Fruit fly (Drosophila melanogaster) whole organism, prepupa: Measurements from ENCODE around the gene CG1463.

Experiments used
- CG10631 ChIP-seq: fragments of 200-800 bp; sonication (Bioruptor generic); optimal IDR thresholded peaks from 2 replicates; lab custom pipeline; 2016; ENCODE audit warnings: missing biosample characterization, missing genetic modification characterization
- CG10669 ChIP-seq: fragments of 200-800 bp; sonication (Bioruptor generic); optimal IDR thresholded peaks from 3 replicates; lab custom pipeline; 2018; ENCODE audit warnings: missing biosample characterization, mild to moderate bottlenecking, missing genetic modification characterization, moderate library complexity
- CG11294 ChIP-seq: fragments of 200-800 bp; sonication (Bioruptor generic); IDR thresholded peaks from 2 replicates; pipeline ENCODE4 v1.3.6; 2022; ENCODE audit warnings: missing biosample characterization, missing genetic modification characterization
- CG11762 ChIP-seq: fragments of 200-800 bp; sonication (Bioruptor generic); optimal IDR thresholded peaks from 3 replicates; lab custom pipeline; 2016; ENCODE audit warnings: missing biosample characterization, missing genetic modification characterization; ENCODE audit not compliant: insufficient read depth
- CG11902 ChIP-seq: fragments of 200-800 bp; sonication (Bioruptor generic); optimal IDR thresholded peaks from 3 replicates; lab custom pipeline; 2016; ENCODE audit warnings: missing biosample characterization, missing genetic modification characterization
- CG15336 ChIP-seq: fragments of 200-800 bp; sonication (Bioruptor generic); IDR thresholded peaks from 2 replicates; pipeline ENCODE4 v1.3.6; 2022; ENCODE audit warnings: missing biosample characterization, missing genetic modification characterization
- CG1621 ChIP-seq: fragments of 200-800 bp; sonication (Bioruptor generic); optimal IDR thresholded peaks from 3 replicates; lab custom pipeline; 2018; ENCODE audit warnings: missing biosample characterization, mild to moderate bottlenecking, missing genetic modification characterization
- CG16779 ChIP-seq: fragments of 200-800 bp; sonication (Bioruptor generic); optimal IDR thresholded peaks from 3 replicates; lab custom pipeline; 2017; ENCODE audit warnings: missing biosample characterization, mild to moderate bottlenecking, missing genetic modification characterization
- CG3032 ChIP-seq: fragments of 200-800 bp; optimal IDR thresholded peaks from 2 replicates; lab custom pipeline; 2019; ENCODE audit warnings: missing biosample characterization, mild to moderate bottlenecking, missing genetic modification characterization, moderate library complexity
- CG31627 ChIP-seq: fragments of 200-800 bp; sonication (Bioruptor generic); optimal IDR thresholded peaks from 3 replicates; lab custom pipeline; 2016; ENCODE audit warnings: missing biosample characterization, missing genetic modification characterization
- CG32006 ChIP-seq: fragments of 200-800 bp; sonication (Bioruptor generic); optimal IDR thresholded peaks from 3 replicates; lab custom pipeline; 2017; ENCODE audit warnings: missing biosample characterization, mild to moderate bottlenecking, missing genetic modification characterization
- CG34406 ChIP-seq: fragments of 200-800 bp; sonication (Bioruptor generic); optimal IDR thresholded peaks from 3 replicates; lab custom pipeline; 2016; ENCODE audit warnings: missing biosample characterization, missing genetic modification characterization
- CG3919 ChIP-seq: fragments of 200-800 bp; sonication (Bioruptor generic); optimal IDR thresholded peaks from 3 replicates; lab custom pipeline; 2016; ENCODE audit warnings: missing biosample characterization, missing genetic modification characterization
- CG4318 ChIP-seq: fragments of 200-800 bp; sonication (Bioruptor generic); optimal IDR thresholded peaks from 3 replicates; lab custom pipeline; 2017; ENCODE audit warnings: missing biosample characterization, mild to moderate bottlenecking, missing genetic modification characterization
- CG6276 ChIP-seq: fragments of 200-800 bp; sonication (Bioruptor generic); optimal IDR thresholded peaks from 2 replicates; lab custom pipeline; 2017; ENCODE audit warnings: missing biosample characterization, mild to moderate bottlenecking, missing genetic modification characterization
- CG6792 ChIP-seq: fragments of 200-800 bp; sonication (Bioruptor generic); optimal IDR thresholded peaks from 3 replicates; lab custom pipeline; 2016; ENCODE audit warnings: missing biosample characterization, missing genetic modification characterization
- CG6808 ChIP-seq: fragments of 200-800 bp; sonication (Bioruptor generic); optimal IDR thresholded peaks from 3 replicates; lab custom pipeline; 2017; ENCODE audit warnings: missing biosample characterization, missing genetic modification characterization, mild to moderate bottlenecking, moderate library complexity, missing genetic modification reagents
- CG6854 ChIP-seq: fragments of 200-800 bp; sonication (Bioruptor generic); optimal IDR thresholded peaks from 2 replicates; lab custom pipeline; 2017; ENCODE audit warnings: missing biosample characterization, mild to moderate bottlenecking, missing genetic modification characterization
- CG7368 ChIP-seq: fragments of 200-800 bp; sonication (Bioruptor generic); optimal IDR thresholded peaks from 3 replicates; lab custom pipeline; 2016; ENCODE audit warnings: missing biosample characterization, missing genetic modification characterization
- CG8119 ChIP-seq: fragments of 200-800 bp; sonication (Bioruptor generic); IDR thresholded peaks from 3 replicates; pipeline ENCODE4 v1.3.6; 2022; ENCODE audit warnings: missing biosample characterization, missing genetic modification characterization
- CG8319 ChIP-seq: fragments of 200-800 bp; sonication (Bioruptor generic); optimal IDR thresholded peaks from 3 replicates; lab custom pipeline; 2016; ENCODE audit warnings: missing biosample characterization, missing genetic modification characterization
- CG9139 ChIP-seq: fragments of 200-800 bp; sonication (Bioruptor generic); optimal IDR thresholded peaks from 3 replicates; lab custom pipeline; 2017; ENCODE audit warnings: missing biosample characterization, mild to moderate bottlenecking, missing genetic modification characterization
- Eip75B ChIP-seq: fragments of 200-800 bp; sonication (Bioruptor generic); optimal IDR thresholded peaks from 3 replicates; lab custom pipeline; 2016; ENCODE audit warnings: missing biosample characterization, missing genetic modification characterization
- Eip78C ChIP-seq: fragments of 200-800 bp; sonication (Bioruptor generic); peaks from one replicate; lab custom pipeline; 2016; ENCODE audit warnings: missing biosample characterization, missing genetic modification characterization
- Ets21C ChIP-seq: fragments of 200-800 bp; sonication (Bioruptor generic); optimal IDR thresholded peaks from 3 replicates; lab custom pipeline; 2016; ENCODE audit warnings: missing biosample characterization, missing genetic modification characterization
- Ets96B ChIP-seq: fragments of 200-800 bp; optimal IDR thresholded peaks from 2 replicates; lab custom pipeline; 2019; ENCODE audit warnings: missing biosample characterization, mild to moderate bottlenecking, missing genetic modification characterization, moderate library complexity
- Gug ChIP-seq: fragments of 200-800 bp; sonication (Bioruptor generic); IDR thresholded peaks from 2 replicates; pipeline ENCODE4 v1.3.6; 2022; ENCODE audit warnings: missing biosample characterization, missing genetic modification characterization
- Hr38 ChIP-seq: sonication (Bioruptor generic); optimal IDR thresholded peaks from 2 replicates; lab custom pipeline; 2016; ENCODE audit warnings: missing biosample characterization, missing genetic modification characterization
- Hr39 ChIP-seq: fragments of 200-800 bp; sonication (Bioruptor generic); optimal IDR thresholded peaks from 2 replicates; lab custom pipeline; 2016; ENCODE audit warnings: missing biosample characterization, missing genetic modification characterization
- Hr4 ChIP-seq: fragments of 200-800 bp; sonication (Bioruptor generic); optimal IDR thresholded peaks from 3 replicates; lab custom pipeline; 2016; ENCODE audit warnings: missing biosample characterization, missing genetic modification characterization
- Lpt ChIP-seq: fragments of 200-800 bp; sonication (Bioruptor generic); optimal IDR thresholded peaks from 3 replicates; lab custom pipeline; 2016; ENCODE audit warnings: missing biosample characterization, missing genetic modification characterization
- Met ChIP-seq: fragments of 200-800 bp; sonication (Bioruptor generic); optimal IDR thresholded peaks from 3 replicates; lab custom pipeline; 2016; ENCODE audit warnings: missing biosample characterization, missing genetic modification characterization
- Sox102F ChIP-seq: fragments of 200-800 bp; sonication (Bioruptor generic); optimal IDR thresholded peaks from 2 replicates; lab custom pipeline; 2016; ENCODE audit warnings: missing biosample characterization, mild to moderate bottlenecking, missing genetic modification characterization
- Sox14 ChIP-seq: fragments of 200-800 bp; sonication (Bioruptor generic); optimal IDR thresholded peaks from 3 replicates; lab custom pipeline; 2016; ENCODE audit warnings: missing biosample characterization, missing genetic modification characterization
- Sox15 ChIP-seq: fragments of 200-800 bp; sonication (Bioruptor generic); optimal IDR thresholded peaks from 3 replicates; lab custom pipeline; 2016; ENCODE audit warnings: missing biosample characterization, missing genetic modification characterization
- achi ChIP-seq: fragments of 200-800 bp; sonication (Bioruptor generic); optimal IDR thresholded peaks from 3 replicates; lab custom pipeline; 2016; ENCODE audit warnings: missing biosample characterization, missing genetic modification characterization
- acj6 ChIP-seq: fragments of 200-800 bp; sonication (Bioruptor generic); optimal IDR thresholded peaks from 3 replicates; lab custom pipeline; 2016; ENCODE audit warnings: missing biosample characterization, missing genetic modification characterization
- cyc ChIP-seq: fragments of 200-800 bp; sonication (Bioruptor generic); optimal IDR thresholded peaks from 3 replicates; lab custom pipeline; 2016; ENCODE audit warnings: missing biosample characterization, missing genetic modification characterization
- dac ChIP-seq: fragments of 200-800 bp; sonication (Bioruptor generic); optimal IDR thresholded peaks from 2 replicates; lab custom pipeline; 2017; ENCODE audit warnings: missing biosample characterization, mild to moderate bottlenecking, missing genetic modification characterization
- dsx ChIP-seq: fragments of 200-800 bp; optimal IDR thresholded peaks from 3 replicates; lab custom pipeline; 2019; ENCODE audit warnings: missing biosample characterization, mild to moderate bottlenecking, missing genetic modification characterization, moderate library complexity; ENCODE audit not compliant: poor library complexity, severe bottlenecking
- eg ChIP-seq: fragments of 200-800 bp; sonication (Bioruptor generic); IDR thresholded peaks from 3 replicates; pipeline ENCODE4 v1.3.6; 2022; ENCODE audit warnings: missing biosample characterization, missing genetic modification characterization
- fd59A ChIP-seq: fragments of 200-800 bp; sonication (Bioruptor generic); optimal IDR thresholded peaks from 2 replicates; lab custom pipeline; 2017; ENCODE audit warnings: missing biosample characterization, mild to moderate bottlenecking, missing genetic modification characterization, missing genetic modification reagents
- fd85E ChIP-seq: fragments of 200-800 bp; sonication (Bioruptor generic); optimal IDR thresholded peaks from 3 replicates; lab custom pipeline; 2016; ENCODE audit warnings: missing biosample characterization, missing genetic modification characterization
- fkh ChIP-seq: fragments of 200-800 bp; sonication (Bioruptor generic); optimal IDR thresholded peaks from 3 replicates; lab custom pipeline; 2017; ENCODE audit warnings: missing biosample characterization, mild to moderate bottlenecking, missing genetic modification characterization, moderate library complexity
- lz ChIP-seq: fragments of 200-800 bp; sonication (Bioruptor generic); optimal IDR thresholded peaks from 3 replicates; lab custom pipeline; 2016; ENCODE audit warnings: missing biosample characterization, missing genetic modification characterization
- net ChIP-seq: fragments of 200-800 bp; sonication (Bioruptor generic); optimal IDR thresholded peaks from 3 replicates; lab custom pipeline; 2016; ENCODE audit warnings: missing biosample characterization, missing genetic modification characterization
- pdm3 ChIP-seq: fragments of 200-800 bp; sonication (Bioruptor generic); optimal IDR thresholded peaks from 3 replicates; lab custom pipeline; 2016; ENCODE audit warnings: missing biosample characterization, missing genetic modification characterization
- spab ChIP-seq: fragments of 200-800 bp; sonication (Bioruptor generic); optimal IDR thresholded peaks from 2 replicates; lab custom pipeline; 2017; ENCODE audit warnings: missing biosample characterization, mild to moderate bottlenecking, missing genetic modification characterization, missing genetic modification reagents
- ss ChIP-seq, 2 experiments: fragments of 200-800 bp; sonication (Bioruptor generic); optimal IDR thresholded peaks; 2 replicates in 1 of 2; 3 replicates in 1 of 2; lab custom pipeline; 2017 to 2018; ENCODE audit warnings: mild to moderate bottlenecking in 2 of 2, missing biosample characterization in 2 of 2, missing genetic modification characterization in 2 of 2, moderate library complexity in 1 of 2
- svp ChIP-seq: fragments of 200-800 bp; sonication (Bioruptor generic); peaks from one replicate; lab custom pipeline; 2016; ENCODE audit warnings: missing biosample characterization, missing genetic modification characterization
- topi ChIP-seq: fragments of 200-800 bp; sonication (Bioruptor generic); optimal IDR thresholded peaks from 3 replicates; lab custom pipeline; 2016; ENCODE audit warnings: missing biosample characterization, missing genetic modification characterization

Gene CG1463

DNA sequence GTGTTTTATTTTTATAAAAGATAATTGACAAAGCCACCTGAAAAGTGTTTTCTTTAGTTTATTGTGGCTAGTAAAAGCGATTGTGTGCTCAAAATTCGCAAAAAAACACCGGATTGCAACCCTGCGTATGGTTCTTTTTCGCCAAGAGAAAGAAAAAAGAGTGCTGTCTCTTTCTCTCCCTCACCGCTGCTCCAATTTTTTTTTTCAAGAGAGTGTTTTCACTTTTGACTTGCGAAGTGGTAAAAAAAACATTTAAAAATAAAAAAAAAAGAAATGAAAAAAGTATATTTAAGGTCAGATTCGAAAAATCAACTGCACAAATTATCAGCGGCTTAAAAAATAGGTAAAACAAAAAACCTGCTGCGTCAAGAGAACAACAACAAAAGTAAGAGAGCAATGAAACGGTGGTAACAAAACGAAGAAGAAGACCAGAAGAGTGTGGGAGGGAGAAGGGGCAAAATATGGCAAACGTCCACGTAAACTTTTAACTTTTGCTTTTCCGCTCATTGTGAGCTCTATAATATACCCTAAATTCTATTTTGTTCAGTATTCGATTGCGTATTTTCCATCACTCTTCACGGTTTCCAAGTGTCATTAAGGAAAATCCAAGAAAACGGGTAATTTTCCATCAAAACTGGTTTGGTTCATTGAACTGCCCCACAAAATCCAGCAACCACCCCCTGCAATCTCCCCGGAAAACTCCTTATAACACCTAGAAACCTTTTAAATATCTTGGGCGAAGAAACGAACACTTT, 14.9 kb downstream of the CG1463 start:
- no peak for TF ChIP-seq CG11902 (GFP tag; lab: Kevin White, UChicago)
- TF ChIP-seq Hr38 (GFP tag; lab: Kevin White, UChicago), result no peak
- peak; percentile 53 for TF ChIP-seq Lpt (GFP tag; lab: Kevin White, UChicago)
- TF ChIP-seq spab, result no peak
- peak; percentile 36 for TF ChIP-seq net (GFP tag; lab: Kevin White, UChicago)
- TF ChIP-seq CG6792 (GFP tag; lab: Kevin White, UChicago), result peak; percentile 52
- no peak for TF ChIP-seq Hr4 (GFP tag; lab: Kevin White, UChicago)
- peak; percentile 11 for TF ChIP-seq Ets96B
- TF ChIP-seq CG8119 (GFP tag; lab: Robert Waterston, UW), result peak; percentile 65
- TF ChIP-seq lz (GFP tag; lab: Kevin White, UChicago), result peak; percentile 29
- 0 out of 2 replicates have a peak, but pooled peaks have one; percentile 13 for TF ChIP-seq CG15336 (GFP tag; lab: Robert Waterston, UW)
- TF ChIP-seq Eip75B (GFP tag; lab: Kevin White, UChicago), result no peak
- peak; percentile 90 for TF ChIP-seq CG6854 (GFP tag; lab: Kevin White, UChicago)
- TF ChIP-seq CG32006 (GFP tag; lab: Kevin White, UChicago), result no peak
- peak; percentile 7 for TF ChIP-seq Sox14 (GFP tag; lab: Kevin White, UChicago)
- TF ChIP-seq dac (GFP tag; lab: Kevin White, UChicago), result no peak
- TF ChIP-seq ss (GFP tag; optimal IDR thresholded peaks at IDR 0.05; lab: Kevin White, UChicago), result no peak
- peak; percentile 59; the same call in 2 of the 3 replicates for TF ChIP-seq eg (GFP tag; lab: Robert Waterston, UW)
- TF ChIP-seq CG11762 (GFP tag; lab: Kevin White, UChicago), result no peak
- TF ChIP-seq Ets21C (GFP tag; lab: Kevin White, UChicago), result no peak
- peak; percentile 80 for TF ChIP-seq topi (GFP tag; lab: Kevin White, UChicago)
- peak; percentile 11 for TF ChIP-seq CG3032
- no peak for TF ChIP-seq pdm3 (GFP tag; lab: Kevin White, UChicago)
- TF ChIP-seq CG6276 (GFP tag; lab: Kevin White, UChicago), result peak; percentile 63
- TF ChIP-seq CG16779 (tag; lab: Kevin White, UChicago), result peak; percentile 69
- no peak for TF ChIP-seq Sox102F (GFP tag; lab: Kevin White, UChicago)
- TF ChIP-seq Gug (GFP tag; lab: Robert Waterston, UW), result no peak
- no peak for TF ChIP-seq CG4318 (GFP tag; lab: Kevin White, UChicago)
- no peak for TF ChIP-seq cyc
- no peak for TF ChIP-seq dsx (GFP tag; lab: Kevin White, UChicago)
- TF ChIP-seq CG7368 (GFP tag; lab: Kevin White, UChicago), result no peak
- TF ChIP-seq Hr39 (GFP tag; lab: Kevin White, UChicago), result no peak
- no peak for TF ChIP-seq CG8319 (GFP tag; lab: Kevin White, UChicago)
- TF ChIP-seq Met, result no peak
- no peak for TF ChIP-seq acj6
- no peak for TF ChIP-seq CG10631 (GFP tag; lab: Kevin White, UChicago)
- no peak for TF ChIP-seq CG6808 (GFP tag; lab: Kevin White, UChicago)
- no peak for TF ChIP-seq CG10669 (GFP tag; lab: Kevin White, UChicago)
- no peak for TF ChIP-seq fd59A (GFP tag; lab: Kevin White, UChicago)
- TF ChIP-seq svp (GFP tag; lab: Kevin White, UChicago), result peak; percentile 98
- TF ChIP-seq CG3919 (GFP tag; lab: Kevin White, UChicago), result no peak
- TF ChIP-seq achi, result no peak
- TF ChIP-seq fd85E, result no peak
- no peak for TF ChIP-seq CG9139 (GFP tag; lab: Kevin White, UChicago)
- TF ChIP-seq CG31627 (GFP tag; lab: Kevin White, UChicago), result no peak
- TF ChIP-seq CG11294 (GFP tag; lab: Robert Waterston, UW), result no peak
- TF ChIP-seq Sox15 (GFP tag; lab: Kevin White, UChicago), result no peak
- TF ChIP-seq CG1621 (tag; lab: Kevin White, UChicago), result no peak
- TF ChIP-seq fkh (GFP tag; lab: Kevin White, UChicago), result peak; percentile 18
- peak; percentile 67 for TF ChIP-seq CG34406 (GFP tag; lab: Kevin White, UChicago)
- no peak for TF ChIP-seq Eip78C (GFP tag; lab: Kevin White, UChicago)
